Worm (Caenorhabditis elegans) whole organism, mixed stage, embryonic: ENCODE measurements around the gene Y66D12A.8.
A peak's percentile ranks its signal among the peaks of the same experiment; 100 is the strongest.

ENCODE experiments used
- M03D4.4 ChIP-seq: sonication (generic microtip); optimal IDR thresholded peaks from 2 replicates; lab custom pipeline; 2017; ENCODE audit warnings: mild to moderate bottlenecking, missing genetic modification characterization, missing compliant biosample characterization
- bed-3 ChIP-seq: fragments of 200-800 bp; sonication (Bioruptor generic); optimal IDR thresholded peaks from 3 replicates; lab custom pipeline; 2018; ENCODE audit warnings: mild to moderate bottlenecking, missing genetic modification characterization, moderate library complexity, missing compliant biosample characterization
- blmp-1 ChIP-seq: fragments of 150-350 bp; optimal IDR thresholded peaks from 2 replicates; lab custom pipeline; 2014; ENCODE audit warnings: missing biosample characterization, missing genetic modification characterization
- ceh-39 ChIP-seq: fragments of 150-350 bp; optimal IDR thresholded peaks from 2 replicates; lab custom pipeline; 2014; ENCODE audit warnings: missing biosample characterization, missing genetic modification characterization
- ceh-43 ChIP-seq: fragments of 200-800 bp; sonication (Bioruptor generic); optimal IDR thresholded peaks from 2 replicates; lab custom pipeline; 2018; ENCODE audit warnings: mild to moderate bottlenecking, missing genetic modification characterization, moderate library complexity, missing compliant biosample characterization
- ceh-83 ChIP-seq: fragments of 200-800 bp; sonication (Bioruptor generic); optimal IDR thresholded peaks from 2 replicates; lab custom pipeline; 2018; ENCODE audit warnings: mild to moderate bottlenecking, missing genetic modification characterization, missing compliant biosample characterization
- ces-1 ChIP-seq: fragments of 150-350 bp; optimal IDR thresholded peaks from 2 replicates; lab custom pipeline; 2014; ENCODE audit warnings: missing biosample characterization, missing genetic modification reagents, missing genetic modification characterization
- cnd-1 ChIP-seq: fragments of 200-800 bp; sonication (Bioruptor generic); optimal IDR thresholded peaks from 2 replicates; lab custom pipeline; 2018; ENCODE audit warnings: mild to moderate bottlenecking, missing genetic modification characterization, missing compliant biosample characterization
- drap-1 ChIP-seq: fragments of 200-800 bp; sonication (Bioruptor generic); optimal IDR thresholded peaks from 3 replicates; lab custom pipeline; 2018; ENCODE audit warnings: mild to moderate bottlenecking, missing genetic modification characterization, missing compliant biosample characterization
- elt-1 ChIP-seq: sonication (generic microtip); optimal IDR thresholded peaks from 2 replicates; lab custom pipeline; 2017; ENCODE audit warnings: missing genetic modification characterization, mild to moderate bottlenecking, missing compliant biosample characterization, antibody characterized with exemption, moderate library complexity, borderline replicate concordance; ENCODE audit not compliant: insufficient read depth
- elt-3 ChIP-seq: fragments of 150-350 bp; optimal IDR thresholded peaks from 2 replicates; lab custom pipeline; 2014; ENCODE audit warnings: missing biosample characterization, missing genetic modification characterization
- flh-1 ChIP-seq: fragments of 200-800 bp; sonication (Bioruptor generic); optimal IDR thresholded peaks from 2 replicates; lab custom pipeline; 2018; ENCODE audit warnings: mild to moderate bottlenecking, missing genetic modification characterization, moderate library complexity, missing compliant biosample characterization
- ham-2 ChIP-seq: fragments of 200-800 bp; sonication (Bioruptor generic); optimal IDR thresholded peaks from 2 replicates; lab custom pipeline; 2018; ENCODE audit warnings: mild to moderate bottlenecking, missing genetic modification characterization, missing compliant biosample characterization
- hlh-1 ChIP-seq: fragments of 150-350 bp; optimal IDR thresholded peaks from 2 replicates; lab custom pipeline; 2014; ENCODE audit warnings: missing biosample characterization, missing genetic modification reagents, missing genetic modification characterization
- lin-13 ChIP-seq: fragments of 150-350 bp; optimal IDR thresholded peaks from 2 replicates; lab custom pipeline; 2014; ENCODE audit warnings: missing biosample characterization, missing genetic modification characterization
- lin-32 ChIP-seq: fragments of 200-800 bp; sonication (Bioruptor generic); optimal IDR thresholded peaks from 2 replicates; lab custom pipeline; 2018; ENCODE audit warnings: mild to moderate bottlenecking, missing genetic modification characterization, missing compliant biosample characterization
- lsy-2 ChIP-seq: fragments of 150-350 bp; optimal IDR thresholded peaks from 2 replicates; lab custom pipeline; 2014; ENCODE audit warnings: missing biosample characterization, missing genetic modification characterization
- mab-5 ChIP-seq: fragments of 150-350 bp; optimal IDR thresholded peaks from 2 replicates; lab custom pipeline; 2014; ENCODE audit warnings: missing biosample characterization, missing genetic modification characterization
- mep-1 ChIP-seq: fragments of 150-350 bp; optimal IDR thresholded peaks from 2 replicates; lab custom pipeline; 2017; ENCODE audit warnings: missing biosample characterization, missing genetic modification reagents, missing genetic modification characterization, inconsistent platforms
- mls-2 ChIP-seq: sonication (generic microtip); optimal IDR thresholded peaks from 2 replicates; lab custom pipeline; 2016; ENCODE audit warnings: mild to moderate bottlenecking, missing genetic modification characterization, moderate library complexity, missing compliant biosample characterization
- nhr-12 ChIP-seq: fragments of 150-350 bp; optimal IDR thresholded peaks from 2 replicates; lab custom pipeline; 2014; ENCODE audit warnings: missing biosample characterization, missing genetic modification characterization
- nhr-2 ChIP-seq: fragments of 150-350 bp; optimal IDR thresholded peaks from 2 replicates; lab custom pipeline; 2014; ENCODE audit warnings: missing biosample characterization, missing genetic modification characterization
- nhr-237 ChIP-seq: fragments of 150-350 bp; optimal IDR thresholded peaks from 2 replicates; lab custom pipeline; 2014; ENCODE audit warnings: missing biosample characterization, missing genetic modification characterization
- nhr-28 ChIP-seq: fragments of 150-350 bp; optimal IDR thresholded peaks from 2 replicates; lab custom pipeline; 2014; ENCODE audit warnings: missing biosample characterization, missing genetic modification characterization
- nhr-76 ChIP-seq: sonication (generic microtip); optimal IDR thresholded peaks from 2 replicates; lab custom pipeline; 2017; ENCODE audit warnings: missing biosample characterization, missing genetic modification characterization
- pha-4 ChIP-seq: fragments of 150-350 bp; optimal IDR thresholded peaks from 2 replicates; lab custom pipeline; 2018; ENCODE audit warnings: missing biosample characterization, missing genetic modification reagents, missing genetic modification characterization
- sem-2 ChIP-seq: fragments of 200-800 bp; sonication (Bioruptor generic); optimal IDR thresholded peaks from 2 replicates; lab custom pipeline; 2018; ENCODE audit warnings: mild to moderate bottlenecking, missing genetic modification characterization, missing compliant biosample characterization
- snpc-4 ChIP-seq: fragments of 150-350 bp; optimal IDR thresholded peaks from 2 replicates; lab custom pipeline; 2014; ENCODE audit warnings: missing biosample characterization, missing genetic modification characterization
- sptf-1 ChIP-seq: sonication (generic microtip); optimal IDR thresholded peaks from 2 replicates; lab custom pipeline; 2017; ENCODE audit warnings: mild to moderate bottlenecking, missing genetic modification characterization, moderate library complexity, missing compliant biosample characterization
- tbx-8 ChIP-seq: fragments of 200-800 bp; sonication (Bioruptor generic); optimal IDR thresholded peaks from 2 replicates; lab custom pipeline; 2018; ENCODE audit warnings: mild to moderate bottlenecking, missing genetic modification characterization, moderate library complexity, missing compliant biosample characterization
- unc-120 ChIP-seq: sonication (generic microtip); optimal IDR thresholded peaks from 2 replicates; lab custom pipeline; 2017; ENCODE audit warnings: missing genetic modification characterization, missing compliant biosample characterization; ENCODE audit not compliant: poor library complexity, severe bottlenecking
- unc-39 ChIP-seq: fragments of 150-350 bp; optimal IDR thresholded peaks from 2 replicates; lab custom pipeline; 2014; ENCODE audit warnings: missing biosample characterization, missing genetic modification characterization
- unc-62 ChIP-seq: fragments of 150-350 bp; optimal IDR thresholded peaks from 2 replicates; lab custom pipeline; 2014; ENCODE audit warnings: missing biosample characterization, missing genetic modification reagents, missing genetic modification characterization
- zip-8 ChIP-seq: fragments of 150-350 bp; optimal IDR thresholded peaks from 2 replicates; lab custom pipeline; 2014; ENCODE audit warnings: missing biosample characterization, missing genetic modification characterization
- ztf-11 ChIP-seq: fragments of 150-350 bp; optimal IDR thresholded peaks from 2 replicates; lab custom pipeline; 2014; ENCODE audit warnings: missing biosample characterization, missing genetic modification characterization

Gene Y66D12A.8

ce11 chrIII:11560504-11561202, 13.4 kb upstream of the Y66D12A.8 start, which contains the start of gene ztf-29:
ztf-29 (plus strand) TSS chrIII:11561152.
- TF ChIP-seq nhr-76 (tag; lab: Kevin White, UChicago) (no peak), sem-2 (peak; percentile 28), elt-1 (tag; lab: Kevin White, UChicago) (peak; percentile 70), ham-2 (GFP tag; lab: Kevin White, UChicago) (peak; percentile 49)

DNA sequence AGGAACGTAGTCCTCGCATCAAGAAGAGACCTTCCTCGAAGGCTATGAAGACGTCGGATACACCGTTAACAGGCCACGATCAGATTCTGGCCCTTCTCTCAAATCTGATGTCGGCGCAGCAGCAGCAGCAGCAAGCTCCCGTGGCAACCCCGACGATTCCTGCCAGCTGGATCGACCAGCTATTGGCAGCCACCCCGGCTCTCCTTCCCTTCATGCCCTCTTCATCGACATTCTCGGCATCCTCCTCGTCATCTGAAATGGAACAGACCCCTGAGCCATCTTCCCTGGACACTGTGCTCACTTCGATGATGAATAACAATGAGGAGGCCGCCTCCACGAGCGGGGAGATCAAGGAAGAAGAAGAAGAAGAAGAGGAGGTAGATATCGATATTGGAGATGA, 12.4 kb upstream of the Y66D12A.8 start:
- TF ChIP-seq lin-32 (GFP tag; lab: Kevin White, UChicago) = no peak
- TF ChIP-seq nhr-12 (tag; lab: Kevin White, UChicago) = no peak

DNA sequence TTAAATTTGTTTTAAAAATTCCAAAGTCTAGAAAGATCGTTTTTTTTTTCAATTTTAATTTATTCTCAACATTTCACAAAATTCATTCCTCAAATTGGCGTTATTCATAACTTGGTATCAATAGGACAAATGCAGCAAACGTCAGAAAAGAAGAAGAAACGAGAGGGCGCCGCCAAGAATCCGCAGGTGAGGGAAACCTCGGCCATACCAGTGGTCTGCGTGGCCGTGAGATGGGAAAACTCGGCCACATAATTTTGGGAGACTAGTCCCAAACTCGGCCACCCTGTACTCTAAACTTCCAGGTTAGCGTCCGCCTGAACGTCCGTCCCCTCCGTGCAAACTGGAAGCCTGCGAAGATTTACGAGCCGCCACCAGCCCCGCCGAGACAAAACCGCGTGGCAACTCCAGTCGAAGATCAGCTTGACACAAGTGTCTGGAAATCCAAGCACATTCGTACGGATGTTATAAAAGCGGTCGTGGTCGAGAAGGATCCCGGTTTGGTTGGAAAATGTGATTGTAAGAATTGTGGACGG, 10.5 kb upstream of the Y66D12A.8 start, which contains the start of gene Y66D12A.11:
Gene Y66D12A.11 (plus strand): TSS at position 51 of the 533 bp plus-strand sequence.
- no peak for TF ChIP-seq lin-32 (GFP tag; lab: Kevin White, UChicago)
- no peak for TF ChIP-seq ham-2 (GFP tag; lab: Kevin White, UChicago)
- no peak for TF ChIP-seq ceh-39
- no peak for TF ChIP-seq ceh-43 (GFP tag; lab: Kevin White, UChicago)
- no peak for TF ChIP-seq unc-39
- no peak for TF ChIP-seq pha-4 (tag; lab: Kevin White, UChicago)
- TF ChIP-seq unc-120 (tag; lab: Kevin White, UChicago) = no peak
- TF ChIP-seq hlh-1 (tag; lab: Kevin White, UChicago) = no peak

DNA sequence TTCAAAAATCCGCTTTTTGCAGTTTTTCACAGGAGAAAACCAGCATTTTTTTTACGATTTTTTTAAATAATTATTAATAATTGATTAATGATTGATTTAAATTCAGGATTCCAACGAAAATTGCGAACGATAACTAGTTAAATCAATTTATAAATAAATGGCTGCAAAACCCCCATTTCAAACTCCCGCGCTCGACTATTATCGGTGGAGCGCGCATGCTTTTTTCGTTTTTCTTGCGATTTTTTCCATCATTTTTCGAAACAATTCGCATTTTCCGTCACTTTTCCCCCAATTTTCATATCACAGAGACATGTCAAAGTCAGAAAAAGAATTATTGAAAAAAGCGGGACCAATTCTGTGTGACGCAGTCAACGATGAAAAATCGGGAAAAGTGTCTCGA, 8.4 kb upstream of the Y66D12A.8 start, which contains the start of gene Y66D12A.10:
Gene Y66D12A.10 (plus strand): TSS at position 273 of the 400 bp plus-strand sequence.
- TF ChIP-seq pha-4 (tag; lab: Kevin White, UChicago) (no peak), ceh-43 (GFP tag; lab: Kevin White, UChicago) (no peak), unc-62 (GFP tag; lab: Kevin White, UChicago) (no peak), unc-120 (tag; lab: Kevin White, UChicago) (no peak), nhr-2 (no peak), ces-1 (GFP tag; lab: Kevin White, UChicago) (peak; percentile 41), tbx-8 (no peak), lsy-2 (tag; lab: Kevin White, UChicago) (peak; percentile 13), nhr-237 (tag; lab: Kevin White, UChicago) (peak; percentile 22), unc-39 (no peak), nhr-12 (tag; lab: Kevin White, UChicago) (no peak), cnd-1 (tag; lab: Kevin White, UChicago) (no peak), snpc-4 (tag; lab: Kevin White, UChicago) (no peak), mab-5 (tag; lab: Kevin White, UChicago) (no peak), ham-2 (GFP tag; lab: Kevin White, UChicago) (no peak), hlh-1 (tag; lab: Kevin White, UChicago) (no peak), bed-3 (GFP tag; lab: Kevin White, UChicago) (no peak), elt-1 (tag; lab: Kevin White, UChicago) (no peak), ztf-11 (tag; lab: Kevin White, UChicago) (no peak), drap-1 (GFP tag; lab: Kevin White, UChicago) (no peak), lin-32 (GFP tag; lab: Kevin White, UChicago) (no peak), nhr-76 (tag; lab: Kevin White, UChicago) (no peak), blmp-1 (tag; lab: Kevin White, UChicago) (no peak), sem-2 (no peak), elt-3 (no peak), mls-2 (no peak), flh-1 (GFP tag; lab: Kevin White, UChicago) (no peak), M03D4.4 (tag; lab: Kevin White, UChicago) (no peak), ceh-39 (peak; percentile 7), sptf-1 (tag; lab: Kevin White, UChicago) (no peak), nhr-28 (no peak), lin-13 (tag; lab: Kevin White, UChicago) (no peak), zip-8 (no peak), mep-1 (peak; percentile 51), ceh-83 (GFP tag; lab: Kevin White, UChicago) (no peak)
